Worm (Caenorhabditis elegans) whole organism, young adult: ENCODE measurements around the gene nlp-11.

Experiments used
- B0035.1 ChIP-seq: sonication (generic microtip); optimal IDR thresholded peaks from 2 replicates; lab custom pipeline; 2016; ENCODE audit warnings: missing genetic modification characterization, mild to moderate bottlenecking, missing compliant biosample characterization, missing genotype, missing genetic modification reagents
- B0336.3 ChIP-seq: fragments of 200-800 bp; sonication (Bioruptor generic); IDR thresholded peaks from 2 replicates; pipeline ENCODE4 v1.3.6; 2022; ENCODE audit warnings: missing genetic modification characterization, missing compliant biosample characterization
- C17E4.6 ChIP-seq: fragments of 200-800 bp; sonication (Bioruptor generic); IDR thresholded peaks from 2 replicates; pipeline ENCODE4 v1.3.6; 2022; ENCODE audit warnings: missing genetic modification reagents, missing genetic modification characterization, missing compliant biosample characterization
- F10E7.11 ChIP-seq: sonication (generic microtip); optimal IDR thresholded peaks from 2 replicates; lab custom pipeline; 2017; ENCODE audit warnings: mild to moderate bottlenecking, missing genetic modification characterization, moderate library complexity, missing compliant biosample characterization
- F33H1.4 ChIP-seq: fragments of 200-800 bp; sonication (Bioruptor generic); IDR thresholded peaks from 2 replicates; pipeline ENCODE4 v1.3.6; 2022; ENCODE audit warnings: missing genetic modification reagents, missing genetic modification characterization, missing compliant biosample characterization
- F49E8.2 ChIP-seq: sonication (generic microtip); optimal IDR thresholded peaks from 3 replicates; lab custom pipeline; 2017; ENCODE audit warnings: missing genetic modification characterization, mild to moderate bottlenecking, missing compliant biosample characterization, antibody characterized with exemption, moderate library complexity; ENCODE audit not compliant: insufficient read depth
- F55B11.4 ChIP-seq: sonication (generic microtip); optimal IDR thresholded peaks from 2 replicates; lab custom pipeline; 2016; ENCODE audit warnings: missing compliant biosample characterization, missing genetic modification characterization, borderline replicate concordance; ENCODE audit not compliant: insufficient read depth
- K11D2.4 ChIP-seq: fragments of 200-800 bp; sonication (Bioruptor generic); IDR thresholded peaks from 2 replicates; pipeline ENCODE4 v1.3.6; 2022; ENCODE audit warnings: missing genetic modification reagents, missing genetic modification characterization, missing compliant biosample characterization
- Y56A3A.18 ChIP-seq: fragments of 200-800 bp; sonication (Bioruptor generic); IDR thresholded peaks from 2 replicates; pipeline ENCODE4 v1.3.6; 2022; ENCODE audit warnings: missing genetic modification reagents, missing genetic modification characterization, missing compliant biosample characterization
- Y67H2A.10 ChIP-seq: fragments of 200-800 bp; sonication (Bioruptor generic); conservative IDR thresholded peaks from 2 replicates; pipeline ENCODE4 v1.3.6; 2022; ENCODE audit warnings: missing genetic modification reagents, missing genetic modification characterization, missing compliant biosample characterization
- Y95B8A.8 ChIP-seq: fragments of 200-800 bp; sonication (Bioruptor generic); IDR thresholded peaks from 2 replicates; pipeline ENCODE4 v1.3.6; 2022; ENCODE audit warnings: missing genetic modification reagents, missing genetic modification characterization, missing compliant biosample characterization
- akir-1 ChIP-seq: fragments of 200-800 bp; sonication (Bioruptor generic); optimal IDR thresholded peaks from 2 replicates; lab custom pipeline; 2018; ENCODE audit warnings: mild to moderate bottlenecking, missing genetic modification characterization, moderate library complexity, missing compliant biosample characterization
- attf-5 ChIP-seq: fragments of 200-800 bp; sonication (Bioruptor generic); optimal IDR thresholded peaks from 2 replicates; lab custom pipeline; 2018; ENCODE audit warnings: mild to moderate bottlenecking, missing genetic modification characterization, missing compliant biosample characterization
- cebp-2 ChIP-seq: fragments of 200-800 bp; sonication (Bioruptor generic); IDR thresholded peaks from 2 replicates; pipeline ENCODE4 v1.3.6; 2022; ENCODE audit warnings: missing genetic modification characterization, missing compliant biosample characterization
- ceh-58 ChIP-seq: fragments of 200-800 bp; sonication (Bioruptor generic); IDR thresholded peaks from 2 replicates; pipeline ENCODE4 v1.3.6; 2022; ENCODE audit warnings: missing genetic modification characterization, missing compliant biosample characterization
- ceh-79 ChIP-seq: sonication (generic microtip); optimal IDR thresholded peaks from 2 replicates; lab custom pipeline; 2017; ENCODE audit warnings: mild to moderate bottlenecking, missing genetic modification characterization, missing compliant biosample characterization
- ceh-91 ChIP-seq: fragments of 200-800 bp; sonication (Bioruptor generic); IDR thresholded peaks from 2 replicates; pipeline ENCODE4 v1.3.6; 2022; ENCODE audit warnings: missing genetic modification reagents, missing genetic modification characterization, missing compliant biosample characterization
- chd-7 ChIP-seq: sonication (generic microtip); optimal IDR thresholded peaks from 2 replicates; lab custom pipeline; 2016; ENCODE audit warnings: mild to moderate bottlenecking, missing genetic modification characterization, moderate library complexity, missing compliant biosample characterization
- efl-1 ChIP-seq: fragments of 150-350 bp; optimal IDR thresholded peaks from 2 replicates; lab custom pipeline; 2014; ENCODE audit warnings: missing biosample characterization, missing genetic modification reagents, missing genetic modification characterization
- egl-44 ChIP-seq: fragments of 200-800 bp; sonication (Bioruptor generic); IDR thresholded peaks from 2 replicates; pipeline ENCODE4 v1.3.6; 2022; ENCODE audit warnings: missing genetic modification reagents, missing genetic modification characterization, missing compliant biosample characterization
- him-1 ChIP-seq: sonication (generic microtip); optimal IDR thresholded peaks from 2 replicates; lab custom pipeline; 2016; ENCODE audit warnings: missing genotype, missing genetic modification reagents, missing genetic modification characterization, missing compliant biosample characterization
- hmg-1.2 ChIP-seq: fragments of 200-800 bp; sonication (Bioruptor generic); IDR thresholded peaks from 2 replicates; pipeline ENCODE4 v1.3.6; 2022; ENCODE audit warnings: missing genetic modification reagents, missing genetic modification characterization, missing compliant biosample characterization
- hmg-20 ChIP-seq: fragments of 200-800 bp; sonication (Bioruptor generic); IDR thresholded peaks from 2 replicates; pipeline ENCODE4 v1.3.6; 2022; ENCODE audit warnings: missing genetic modification reagents, missing genetic modification characterization, missing compliant biosample characterization
- hsf-1 ChIP-seq: fragments of 200-800 bp; sonication (Bioruptor generic); IDR thresholded peaks from 2 replicates; pipeline ENCODE4 v1.3.6; 2022; ENCODE audit warnings: missing genetic modification reagents, missing genetic modification characterization, missing compliant biosample characterization
- lag-1 ChIP-seq: fragments of 200-800 bp; sonication (Bioruptor generic); IDR thresholded peaks from 2 replicates; pipeline ENCODE4 v1.3.6; 2022; ENCODE audit warnings: missing genetic modification reagents, missing genetic modification characterization, missing compliant biosample characterization
- let-607 ChIP-seq, 2 experiments: fragments of 200-800 bp in 1 of 2; sonication (Bioruptor generic) in 1 of 2; sonication (generic microtip) in 1 of 2; optimal IDR thresholded peaks; 2 replicates each; lab custom pipeline; 2016 to 2018; ENCODE audit warnings: mild to moderate bottlenecking in 2 of 2, missing compliant biosample characterization in 2 of 2, missing genetic modification characterization in 2 of 2, moderate library complexity in 2 of 2, missing genotype in 1 of 2
- lir-1 ChIP-seq: fragments of 200-800 bp; sonication (Bioruptor generic); conservative IDR thresholded peaks from 2 replicates; pipeline ENCODE4 v1.3.6; 2022; ENCODE audit warnings: missing genetic modification reagents, missing genetic modification characterization, missing compliant biosample characterization
- mcd-1 ChIP-seq: fragments of 200-800 bp; sonication (Bioruptor generic); IDR thresholded peaks from 2 replicates; pipeline ENCODE4 v1.3.6; 2022; ENCODE audit warnings: missing genetic modification reagents, missing genetic modification characterization, missing compliant biosample characterization
- mel-28 ChIP-seq: sonication (generic microtip); optimal IDR thresholded peaks from 2 replicates; lab custom pipeline; 2016; ENCODE audit warnings: borderline replicate concordance, mild to moderate bottlenecking, missing genetic modification characterization, missing compliant biosample characterization
- mxl-1 ChIP-seq: sonication (generic microtip); optimal IDR thresholded peaks from 2 replicates; lab custom pipeline; 2016; ENCODE audit warnings: missing genetic modification characterization, missing compliant biosample characterization
- nfyb-1 ChIP-seq: fragments of 200-800 bp; sonication (Bioruptor generic); IDR thresholded peaks from 2 replicates; pipeline ENCODE4 v1.3.6; 2022; ENCODE audit warnings: missing genetic modification reagents, missing genetic modification characterization, missing compliant biosample characterization
- nhr-120 ChIP-seq: fragments of 200-800 bp; sonication (Bioruptor generic); IDR thresholded peaks from 2 replicates; pipeline ENCODE4 v1.3.6; 2022; ENCODE audit warnings: missing genetic modification characterization, missing compliant biosample characterization
- nhr-27 ChIP-seq: fragments of 200-800 bp; sonication (Bioruptor generic); optimal IDR thresholded peaks from 2 replicates; lab custom pipeline; 2018; ENCODE audit warnings: mild to moderate bottlenecking, missing genetic modification characterization, moderate library complexity, missing compliant biosample characterization
- nhr-80 ChIP-seq: sonication (generic microtip); optimal IDR thresholded peaks from 2 replicates; lab custom pipeline; 2016; ENCODE audit warnings: missing genetic modification characterization, missing compliant biosample characterization
- pbrm-1 ChIP-seq: fragments of 200-800 bp; sonication (Bioruptor generic); IDR thresholded peaks from 2 replicates; pipeline ENCODE4 v1.3.6; 2022; ENCODE audit warnings: missing genetic modification reagents, missing genetic modification characterization, missing compliant biosample characterization
- pha-4 ChIP-seq: fragments of 150-350 bp; sonication (generic microtip); optimal IDR thresholded peaks from 2 replicates; lab custom pipeline; 2014; ENCODE audit warnings: missing biosample characterization, missing genetic modification reagents, missing genetic modification characterization
- sea-2 ChIP-seq: fragments of 200-800 bp; sonication (Bioruptor generic); IDR thresholded peaks from 2 replicates; pipeline ENCODE4 v1.3.6; 2022; ENCODE audit warnings: missing genetic modification characterization, missing compliant biosample characterization
- snpc-1.1 ChIP-seq: sonication (generic microtip); optimal IDR thresholded peaks from 2 replicates; lab custom pipeline; 2017; ENCODE audit warnings: missing genetic modification characterization, mild to moderate bottlenecking, missing compliant biosample characterization, antibody characterized with exemption, moderate library complexity, missing genotype, missing genetic modification reagents; ENCODE audit not compliant: insufficient read depth
- snpc-3.4 ChIP-seq: sonication (generic microtip); optimal IDR thresholded peaks from 2 replicates; lab custom pipeline; 2017; ENCODE audit warnings: missing genetic modification characterization, mild to moderate bottlenecking, missing compliant biosample characterization, antibody characterized with exemption, moderate library complexity, missing genotype, missing genetic modification reagents
- snpc-4 ChIP-seq, 5 experiments: fragments of 150-350 bp in 1 of 5; sonication (generic microtip) in 4 of 5; optimal IDR thresholded peaks; 2 replicates each; lab custom pipeline; 2014 to 2018; ENCODE audit warnings: missing genetic modification characterization in 5 of 5, missing biosample characterization in 3 of 5, antibody characterized with exemption in 2 of 5, mild to moderate bottlenecking in 2 of 5, missing compliant biosample characterization in 2 of 5, missing genotype in 2 of 5, moderate library complexity in 2 of 5, missing genetic modification reagents in 1 of 5
- tbp1 ChIP-seq: fragments of 200-800 bp; sonication (Bioruptor generic); optimal IDR thresholded peaks from 2 replicates; lab custom pipeline; 2018; ENCODE audit warnings: mild to moderate bottlenecking, missing genetic modification characterization, missing compliant biosample characterization
- tlf-1 ChIP-seq: fragments of 200-800 bp; sonication (Bioruptor generic); optimal IDR thresholded peaks from 2 replicates; lab custom pipeline; 2018; ENCODE audit warnings: mild to moderate bottlenecking, missing genetic modification characterization, missing compliant biosample characterization
- zim-3 ChIP-seq: sonication (generic microtip); optimal IDR thresholded peaks from 2 replicates; lab custom pipeline; 2017; ENCODE audit warnings: mild to moderate bottlenecking, missing genetic modification characterization, moderate library complexity, missing compliant biosample characterization
- ztf-18 ChIP-seq: sonication (generic microtip); optimal IDR thresholded peaks from 2 replicates; lab custom pipeline; 2016; ENCODE audit warnings: missing genotype, mild to moderate bottlenecking, missing genetic modification characterization, missing compliant biosample characterization
- ztf-22 ChIP-seq: fragments of 200-800 bp; sonication (Bioruptor generic); optimal IDR thresholded peaks from 2 replicates; lab custom pipeline; 2018; ENCODE audit warnings: mild to moderate bottlenecking, missing genetic modification characterization, moderate library complexity, missing compliant biosample characterization
- ztf-26 ChIP-seq: sonication (generic microtip); optimal IDR thresholded peaks from 2 replicates; lab custom pipeline; 2017; ENCODE audit warnings: missing genetic modification characterization, missing compliant biosample characterization
- ztf-6 ChIP-seq: fragments of 200-800 bp; sonication (Bioruptor generic); IDR thresholded peaks from 2 replicates; pipeline ENCODE4 v1.3.6; 2022; ENCODE audit warnings: missing genetic modification reagents, missing genetic modification characterization, missing compliant biosample characterization

The nlp-11 gene

DNA sequence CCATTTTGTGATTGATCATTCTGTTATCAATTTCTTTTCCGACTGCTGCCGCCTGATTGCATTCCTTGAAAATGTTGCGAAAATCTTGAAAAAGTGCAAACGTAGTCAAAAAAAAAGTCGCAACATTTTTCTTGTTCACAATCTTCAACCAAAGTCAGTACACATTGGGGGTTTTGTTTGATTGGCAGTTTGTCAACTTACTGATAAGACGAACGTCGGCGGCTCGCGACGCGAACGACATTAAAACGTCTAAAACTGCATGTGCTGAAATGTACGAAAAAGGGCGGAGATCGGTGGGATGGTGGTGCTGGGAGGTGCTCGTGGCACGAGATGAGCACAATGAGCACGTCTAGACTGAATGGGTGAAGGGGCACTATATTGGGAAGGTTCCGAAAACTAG, 47.1 kb upstream of the nlp-11 start:
- TF ChIP-seq mel-28 (tag; lab: Kevin White, UChicago) (no peak), let-607 (tag; optimal IDR thresholded peaks at IDR 0.05; lab: Kevin White, UChicago) (peak; percentile 85 to 91), ceh-58 (no peak), cebp-2 (0 out of 2 replicates have a peak, but pooled peaks have one; percentile 64), snpc-1.1 (tag; lab: Kevin White, UChicago) (no peak), hmg-1.2 (GFP tag; lab: Robert Waterston, UW) (peak; percentile 35; the same call in 1 of the 2 replicates), B0336.3 (peak; percentile 76; the same call in 1 of the 2 replicates), pha-4 (tag; lab: Kevin White, UChicago) (peak; percentile 56), hmg-20 (GFP tag; lab: Robert Waterston, UW) (no peak), akir-1 (no peak), F55B11.4 (tag; lab: Kevin White, UChicago) (no peak), egl-44 (GFP tag; lab: Robert Waterston, UW) (no peak), pbrm-1 (GFP tag; lab: Robert Waterston, UW) (peak; percentile 30; the same call in 1 of the 2 replicates), lag-1 (no peak), F33H1.4 (GFP tag; lab: Robert Waterston, UW) (peak; percentile 29; the same call in 1 of the 2 replicates), hsf-1 (GFP tag; lab: Robert Waterston, UW) (no peak), K11D2.4 (GFP tag; lab: Robert Waterston, UW) (no peak), Y95B8A.8 (GFP tag; lab: Robert Waterston, UW) (0 out of 2 replicates have a peak, but pooled peaks have one; percentile 34), efl-1 (GFP tag; lab: Kevin White, UChicago) (no peak), chd-7 (tag; lab: Kevin White, UChicago) (peak; percentile 67), tbp1 (GFP tag; lab: Kevin White, UChicago) (peak; percentile 54), B0035.1 (tag; lab: Kevin White, UChicago) (no peak), ceh-91 (GFP tag; lab: Robert Waterston, UW) (no peak), Y67H2A.10 (no peak), snpc-3.4 (tag; lab: Kevin White, UChicago) (peak; percentile 16), ztf-18 (tag; lab: Kevin White, UChicago) (no peak), mxl-1 (no peak), attf-5 (GFP tag; lab: Kevin White, UChicago) (peak; percentile 70), mcd-1 (GFP tag; lab: Robert Waterston, UW) (peak; percentile 33; the same call in 1 of the 2 replicates), F49E8.2 (tag; lab: Kevin White, UChicago) (no peak), lir-1 (0 out of 2 replicates have a peak, but pooled peaks have one; percentile 21), C17E4.6 (GFP tag; lab: Robert Waterston, UW) (no peak), nhr-80 (tag; lab: Kevin White, UChicago) (peak; percentile 92), him-1 (tag; lab: Kevin White, UChicago) (no peak), zim-3 (peak; percentile 30), F10E7.11 (tag; lab: Kevin White, UChicago) (no peak), ceh-79 (tag; lab: Kevin White, UChicago) (no peak), nhr-27 (no peak), sea-2 (GFP tag; lab: Robert Waterston, UW) (no peak), ztf-26 (no peak), ztf-22 (GFP tag; lab: Kevin White, UChicago) (no peak), nhr-120 (GFP tag; lab: Robert Waterston, UW) (no peak), ztf-6 (GFP tag; lab: Robert Waterston, UW) (no peak), snpc-4 (GFP tag; optimal IDR thresholded peaks at IDR 0.05; lab: Kevin White, UChicago) (no peak), snpc-4 (tag; optimal IDR thresholded peaks at IDR 0.05; lab: Kevin White, UChicago) (peak in 3 of 4 experiments; percentile 3 to 31 (median 15)), tlf-1 (GFP tag; lab: Kevin White, UChicago) (peak; percentile 70), nfyb-1 (0 out of 2 replicates have a peak, but pooled peaks have one; percentile 24), Y56A3A.18 (GFP tag; lab: Robert Waterston, UW) (0 out of 2 replicates have a peak, but pooled peaks have one; percentile 40)
